Worm (Caenorhabditis elegans): Measurements from ENCODE around the gene F48G7.10.

F48G7.10 gene

DNA sequence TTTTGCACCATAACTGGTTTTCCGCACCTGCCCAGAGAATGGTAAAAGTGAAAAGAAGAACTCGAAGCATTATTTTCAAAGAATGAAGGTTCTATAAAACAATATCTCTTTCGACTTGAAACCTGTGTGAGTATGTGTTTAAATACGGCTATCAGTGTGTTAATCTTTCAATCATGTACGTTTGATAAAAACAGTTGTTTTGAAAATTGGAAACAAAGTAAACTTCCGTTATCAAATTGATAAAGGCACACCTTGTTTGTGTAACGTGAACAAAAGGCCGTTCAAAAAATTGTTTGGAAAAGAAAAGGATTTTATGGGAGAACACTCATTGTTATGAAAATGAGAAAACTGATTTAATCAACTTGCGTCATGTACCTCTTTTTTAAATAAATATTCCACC is 8.4 kb downstream of the F48G7.10 start, which contains the start of gene F48G7.7:
F48G7.7 (minus strand) TSS at position 101 of the 400 bp plus-strand sequence.
- TF ChIP-seq daf-16 (GFP tag; optimal IDR thresholded peaks at IDR 0.05) (no peak), daf-16 (tag; optimal IDR thresholded peaks at IDR 0.05) (peak; percentile 10), unc-62 (GFP tag; optimal IDR thresholded peaks at IDR 0.05 in 1 of 2) (peak in 1 of 2 experiments; percentile 29), unc-62 (tag; optimal IDR thresholded peaks at IDR 0.05) (no peak), F10B5.3 (tag; optimal IDR thresholded peaks at IDR 0.05) (no peak)

ce11 chrV:624922-625321 is 9.8 kb downstream of the F48G7.10 start, which contains the start of gene srt-17:
srt-17 (minus strand) TSS chrV:625022.
- TF ChIP-seq nhr-76 (tag; optimal IDR thresholded peaks at IDR 0.05): no peak
- TF ChIP-seq dmd-9 (GFP tag; IDR thresholded peaks at IDR 0.05): no peak
- TF ChIP-seq unc-39 (tag; optimal IDR thresholded peaks at IDR 0.05): no peak
- no peak for TF ChIP-seq spr-3 (GFP tag; optimal IDR thresholded peaks at IDR 0.05)
- no peak for TF ChIP-seq snpc-4 (tag; optimal IDR thresholded peaks at IDR 0.05)
- no peak for TF ChIP-seq lsy-2 (tag; optimal IDR thresholded peaks at IDR 0.05)
- no peak for TF ChIP-seq dmd-8 (GFP tag; IDR thresholded peaks at IDR 0.05)
- TF ChIP-seq lin-1 (GFP tag; IDR thresholded peaks at IDR 0.05): no peak
- no peak for TF ChIP-seq set-16 (GFP tag; IDR thresholded peaks at IDR 0.05)
- no peak for TF ChIP-seq mdl-1 (tag; optimal IDR thresholded peaks at IDR 0.05)
- no peak for TF ChIP-seq fkh-10 (GFP tag; optimal IDR thresholded peaks at IDR 0.05)
- TF ChIP-seq rbr-2 (tag; optimal IDR thresholded peaks at IDR 0.05): no peak
- no peak for TF ChIP-seq dpl-1 (GFP tag; optimal IDR thresholded peaks at IDR 0.05)

DNA sequence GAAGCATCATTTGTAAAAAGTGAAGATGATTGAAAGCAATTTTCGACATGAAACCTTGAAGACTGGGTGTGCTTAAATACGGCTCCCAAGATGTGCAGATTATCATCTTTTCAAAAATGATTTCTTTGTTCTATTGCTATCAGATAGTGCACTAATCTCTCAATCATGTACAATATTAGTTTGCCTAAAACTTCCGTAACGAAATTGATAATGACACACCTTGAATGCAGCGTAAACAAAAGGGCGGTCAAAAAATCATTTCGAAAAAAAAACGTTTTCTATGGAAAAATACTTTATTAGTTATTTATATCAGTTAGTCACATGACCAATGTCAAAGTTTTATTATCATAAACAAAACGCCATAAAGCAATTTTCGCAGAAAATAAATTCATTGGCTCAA is 11.9 kb downstream of the F48G7.10 start, which contains the start of gene F48G7.5:
F48G7.5 (minus strand) TSS at position 34 of the 400 bp plus-strand sequence.
- no peak for TF ChIP-seq lim-7 (GFP tag; IDR thresholded peaks at IDR 0.05)
- TF ChIP-seq lsy-2 (tag; optimal IDR thresholded peaks at IDR 0.05): no peak
- peak; percentile 26 for TF ChIP-seq pqm-1 (tag; optimal IDR thresholded peaks at IDR 0.05)
- TF ChIP-seq dve-1 (tag; optimal IDR thresholded peaks at IDR 0.05; ENCODE audit: insufficient read depth): peak; percentile 6
- TF ChIP-seq daf-16 (GFP tag; optimal IDR thresholded peaks at IDR 0.05): no peak
- peak; percentile 78 for TF ChIP-seq daf-16 (tag; optimal IDR thresholded peaks at IDR 0.05)
- no peak for TF ChIP-seq jun-1 (tag; optimal IDR thresholded peaks at IDR 0.05)
- TF ChIP-seq tra-1 (GFP tag; IDR thresholded peaks at IDR 0.05): no peak
- TF ChIP-seq dpl-1 (GFP tag; optimal IDR thresholded peaks at IDR 0.05): no peak
- no peak for TF ChIP-seq ama-1 (optimal IDR thresholded peaks at IDR 0.05)
- no peak for TF ChIP-seq dmd-8 (GFP tag; IDR thresholded peaks at IDR 0.05)
- TF ChIP-seq hmg-1.1 (GFP tag; IDR thresholded peaks at IDR 0.05): no peak
- TF ChIP-seq tag-97 (GFP tag; IDR thresholded peaks at IDR 0.05): no peak
- no peak for TF ChIP-seq egl-43 (GFP tag; IDR thresholded peaks at IDR 0.05)
- TF ChIP-seq fkh-10 (GFP tag; optimal IDR thresholded peaks at IDR 0.05): no peak
- no peak for TF ChIP-seq Y75B8A.6 (GFP tag; IDR thresholded peaks at IDR 0.05)

ce11 chrV:620987-621386 is 13.8 kb downstream of the F48G7.10 start:
- TF ChIP-seq ama-1 (optimal IDR thresholded peaks at IDR 0.05) (no peak), spr-1 (tag; optimal IDR thresholded peaks at IDR 0.05) (no peak), nhr-6 (tag; optimal IDR thresholded peaks at IDR 0.05) (no peak), unc-130 (GFP tag; optimal IDR thresholded peaks at IDR 0.05) (no peak), zfp-2 (tag; optimal IDR thresholded peaks at IDR 0.05) (no peak), nhr-28 (tag; optimal IDR thresholded peaks at IDR 0.05) (no peak), Y75B8A.6 (GFP tag; IDR thresholded peaks at IDR 0.05) (no peak), aha-1 (tag) (peak; percentile 3), lir-3 (tag; optimal IDR thresholded peaks at IDR 0.05) (no peak), F26F4.8 (GFP tag; conservative IDR thresholded peaks at IDR 0.05) (no peak), set-16 (GFP tag; IDR thresholded peaks at IDR 0.05) (peak; percentile 51), tag-97 (GFP tag; IDR thresholded peaks at IDR 0.05) (no peak), dmd-9 (GFP tag; IDR thresholded peaks at IDR 0.05) (no peak), nhr-102 (tag; optimal IDR thresholded peaks at IDR 0.05) (no peak)
